Worm (Caenorhabditis elegans) whole organism, midembryonic: Measurements from ENCODE around the gene mgl-3.

Experiments
- T22C8.4 ChIP-seq: fragments of 200-800 bp; sonication (Bioruptor generic); IDR thresholded peaks from 2 replicates; pipeline ENCODE4 v1.3.6; 2022; ENCODE audit warnings: missing genetic modification characterization, missing compliant biosample characterization
- cog-1 ChIP-seq: sonication (generic microtip); optimal IDR thresholded peaks from 2 replicates; lab custom pipeline; 2016; ENCODE audit warnings: missing genetic modification characterization, missing compliant biosample characterization
- flt-1 ChIP-seq: fragments of 200-800 bp; sonication (Bioruptor generic); IDR thresholded peaks from 2 replicates; pipeline ENCODE4 v1.3.6; 2022; ENCODE audit warnings: missing genetic modification characterization, missing compliant biosample characterization
- med-1 ChIP-seq: sonication (generic microtip); optimal IDR thresholded peaks from 2 replicates; lab custom pipeline; 2017; ENCODE audit warnings: missing genetic modification characterization, mild to moderate bottlenecking, missing compliant biosample characterization, antibody characterized with exemption, missing genetic modification reagents; ENCODE audit not compliant: insufficient read depth
- tab-1 ChIP-seq: fragments of 200-800 bp; sonication (Bioruptor generic); IDR thresholded peaks from 2 replicates; pipeline ENCODE4 v1.3.6; 2022; ENCODE audit warnings: missing genetic modification characterization, missing compliant biosample characterization
- ztf-29 ChIP-seq: fragments of 200-800 bp; sonication (Bioruptor generic); IDR thresholded peaks from 2 replicates; pipeline ENCODE4 v1.3.6; 2022; ENCODE audit warnings: missing genetic modification reagents, missing genetic modification characterization, missing compliant biosample characterization

DNA sequence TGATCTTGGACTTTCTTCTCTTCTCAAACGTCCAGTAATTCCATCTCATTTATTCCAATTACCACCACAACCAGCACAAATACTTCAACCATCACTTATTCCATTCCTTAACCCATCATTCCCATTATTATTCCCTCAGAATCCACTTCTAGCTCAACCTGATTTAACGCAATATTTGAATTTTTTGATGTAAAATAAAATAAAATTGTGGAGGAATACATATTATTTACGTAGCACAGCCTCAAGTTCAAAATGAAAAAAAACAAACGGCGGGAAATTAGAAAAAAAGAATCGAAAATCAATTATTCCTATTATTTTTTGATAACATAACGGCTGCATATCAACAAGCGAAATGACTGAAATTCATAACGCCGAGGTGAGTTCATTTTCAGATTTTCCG lies 33.5 kb upstream of the mgl-3 start, which contains the start of gene ZK616.61:
- TF ChIP-seq T22C8.4 (GFP tag; lab: Robert Waterston, UW): no peak
- no peak for TF ChIP-seq ztf-29 (GFP tag; lab: Robert Waterston, UW)
- TF ChIP-seq cog-1 (tag; lab: Kevin White, UChicago): no peak
- TF ChIP-seq med-1: no peak
- no peak for TF ChIP-seq flt-1
- no peak for TF ChIP-seq tab-1 (GFP tag; lab: Robert Waterston, UW)
